Fruit fly (Drosophila melanogaster): ENCODE data around the gene Pfdn6.

DNA sequence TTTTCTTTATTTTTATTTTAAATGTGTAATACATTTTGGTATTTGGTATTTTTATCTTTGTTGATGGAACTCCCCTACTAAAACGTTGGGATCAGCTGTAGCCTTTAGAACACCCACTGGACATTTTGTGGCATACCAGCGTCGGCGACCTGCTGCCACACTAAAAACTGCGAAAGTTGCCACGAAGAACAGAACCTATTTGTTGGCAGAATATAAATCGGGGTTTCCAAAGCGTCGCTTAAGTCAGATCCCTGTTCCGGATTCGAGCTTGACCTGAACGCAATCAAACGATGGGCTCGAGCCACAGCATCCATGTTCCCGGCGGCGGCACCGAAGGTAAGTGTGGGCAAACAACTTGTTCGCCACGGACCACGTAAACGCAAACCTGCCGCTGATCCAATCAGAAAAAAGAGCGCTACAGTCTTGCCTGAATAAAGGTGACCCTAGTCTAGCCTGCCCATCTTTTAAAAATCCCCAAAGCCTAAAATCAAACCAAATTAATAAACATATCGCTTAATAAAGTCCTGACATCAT lies 1.4 kb downstream of the Pfdn6 start, which contains the start of gene Grasp65:
- TF ChIP-seq CkIIα-i1 (GFP tag; IDR thresholded peaks at IDR 0.05) (no peak), Deaf1 (tag; optimal IDR thresholded peaks at IDR 0.05) (no peak), peb (GFP tag; IDR thresholded peaks at IDR 0.05) (no peak), schlank (tag; optimal IDR thresholded peaks at IDR 0.05) (no peak), pb (GFP tag; optimal IDR thresholded peaks at IDR 0.05) (no peak), sd (tag; optimal IDR thresholded peaks at IDR 0.05) (peak; percentile 56), Vsx1 (GFP tag; optimal IDR thresholded peaks at IDR 0.05) (no peak), CG17568 (GFP tag; optimal IDR thresholded peaks at IDR 0.05) (no peak), Bteb2 (GFP tag; optimal IDR thresholded peaks at IDR 0.05) (no peak), bcd (GFP tag; optimal IDR thresholded peaks at IDR 0.05) (no peak), hkb (optimal IDR thresholded peaks at IDR 0.05) (no peak), hkb (GFP tag; IDR thresholded peaks at IDR 0.05) (0 out of 2 replicates have a peak, but pooled peaks have one; percentile 15)

Measured in whole organism, embryonic.